Worm (Caenorhabditis elegans) whole organism, L3 larva: Measurements from ENCODE around the gene sdz-10.
A peak's percentile ranks its signal among the peaks of the same experiment; 100 is the strongest.

Experiments used
- ZK546.5 ChIP-seq: sonication (generic microtip); optimal IDR thresholded peaks from 2 replicates; lab custom pipeline; 2017; ENCODE audit warnings: missing biosample characterization, missing genetic modification characterization
- ama-1 ChIP-seq: fragments of 150-350 bp; optimal IDR thresholded peaks from 2 replicates; lab custom pipeline; 2018
- ceh-82 ChIP-seq: fragments of 150-350 bp; optimal IDR thresholded peaks from 2 replicates; lab custom pipeline; 2014; ENCODE audit warnings: missing biosample characterization, missing genetic modification characterization
- ceh-9 ChIP-seq: sonication (generic microtip); optimal IDR thresholded peaks from 2 replicates; lab custom pipeline; 2018; ENCODE audit warnings: missing biosample characterization, missing genetic modification characterization
- daf-12 ChIP-seq: fragments of 150-350 bp; optimal IDR thresholded peaks from 2 replicates; lab custom pipeline; 2014; ENCODE audit warnings: missing biosample characterization, missing genetic modification reagents, missing genetic modification characterization
- egl-27 ChIP-seq: sonication (generic microtip); optimal IDR thresholded peaks from 4 replicates; lab custom pipeline; 2017; ENCODE audit warnings: missing biosample characterization, missing genetic modification reagents, missing genetic modification characterization
- egl-5 ChIP-seq: fragments of 150-350 bp; optimal IDR thresholded peaks from 2 replicates; lab custom pipeline; 2017; ENCODE audit warnings: missing biosample characterization, missing genetic modification reagents, missing genetic modification characterization, inconsistent platforms
- elt-2 ChIP-seq: sonication (generic microtip); optimal IDR thresholded peaks from 2 replicates; lab custom pipeline; 2016; ENCODE audit warnings: missing genetic modification reagents, mild to moderate bottlenecking, missing genetic modification characterization, missing compliant biosample characterization
- elt-3 ChIP-seq, 3 experiments: fragments of 150-350 bp in 1 of 3; sonication (generic microtip) in 2 of 3; optimal IDR thresholded peaks; 2 replicates in 2 of 3; 4 replicates in 1 of 3; lab custom pipeline; 2014 to 2017; ENCODE audit warnings: missing biosample characterization in 3 of 3, missing genetic modification characterization in 3 of 3
- eor-1 ChIP-seq, 2 experiments: fragments of 150-350 bp; optimal IDR thresholded peaks; 2 replicates each; lab custom pipeline; 2014 to 2018; ENCODE audit warnings: missing biosample characterization in 2 of 2, missing genetic modification characterization in 2 of 2
- fkh-2 ChIP-seq: fragments of 150-350 bp; optimal IDR thresholded peaks from 2 replicates; lab custom pipeline; 2014; ENCODE audit warnings: missing biosample characterization, missing genetic modification reagents, missing genetic modification characterization
- fos-1 ChIP-seq: fragments of 150-350 bp; optimal IDR thresholded peaks from 2 replicates; lab custom pipeline; 2014; ENCODE audit warnings: missing biosample characterization, missing genetic modification characterization
- jun-1 ChIP-seq: fragments of 150-350 bp; optimal IDR thresholded peaks from 2 replicates; lab custom pipeline; 2014; ENCODE audit warnings: missing biosample characterization, missing genetic modification reagents, missing genetic modification characterization
- lin-15B ChIP-seq: fragments of 150-350 bp; optimal IDR thresholded peaks from 2 replicates; lab custom pipeline; 2014; ENCODE audit warnings: missing biosample characterization, missing genetic modification characterization
- lin-39 ChIP-seq: fragments of 150-350 bp; optimal IDR thresholded peaks from 2 replicates; lab custom pipeline; 2018; ENCODE audit warnings: missing biosample characterization, missing genetic modification reagents, missing genetic modification characterization
- mdl-1 ChIP-seq: fragments of 150-350 bp; optimal IDR thresholded peaks from 2 replicates; lab custom pipeline; 2014; ENCODE audit warnings: missing biosample characterization, missing genetic modification characterization
- mml-1 ChIP-seq: fragments of 150-350 bp; sonication (generic microtip); optimal IDR thresholded peaks from 3 replicates; lab custom pipeline; 2014; ENCODE audit warnings: missing biosample characterization, missing genetic modification characterization
- nfya-1 ChIP-seq: sonication (generic microtip); optimal IDR thresholded peaks from 2 replicates; lab custom pipeline; 2017; ENCODE audit warnings: missing genetic modification characterization, mild to moderate bottlenecking, missing compliant biosample characterization, antibody characterized with exemption, moderate library complexity; ENCODE audit not compliant: insufficient read depth
- nhr-237 ChIP-seq: fragments of 150-350 bp; optimal IDR thresholded peaks from 2 replicates; lab custom pipeline; 2014; ENCODE audit warnings: missing biosample characterization, missing genetic modification characterization
- nhr-25 ChIP-seq: sonication (generic microtip); optimal IDR thresholded peaks from 2 replicates; lab custom pipeline; 2017; ENCODE audit warnings: missing biosample characterization, missing genetic modification characterization
- nhr-28 ChIP-seq: fragments of 150-350 bp; optimal IDR thresholded peaks from 2 replicates; lab custom pipeline; 2014; ENCODE audit warnings: missing biosample characterization, missing genetic modification characterization
- nhr-43 ChIP-seq: sonication (generic microtip); optimal IDR thresholded peaks from 2 replicates; lab custom pipeline; 2016; ENCODE audit warnings: mild to moderate bottlenecking, missing genetic modification characterization, missing compliant biosample characterization; ENCODE audit not compliant: poor library complexity, severe bottlenecking
- nhr-67 ChIP-seq: fragments of 150-350 bp; optimal IDR thresholded peaks from 2 replicates; lab custom pipeline; 2014; ENCODE audit warnings: missing biosample characterization, missing genetic modification characterization
- nhr-76 ChIP-seq: fragments of 150-350 bp; sonication (generic microtip); optimal IDR thresholded peaks from 5 replicates; lab custom pipeline; 2014; ENCODE audit warnings: missing biosample characterization, missing genetic modification characterization
- nhr-77 ChIP-seq: fragments of 150-350 bp; optimal IDR thresholded peaks from 2 replicates; lab custom pipeline; 2014; ENCODE audit warnings: missing biosample characterization, missing genetic modification characterization
- pha-4 ChIP-seq: fragments of 150-350 bp; optimal IDR thresholded peaks from 2 replicates; lab custom pipeline; 2014; ENCODE audit warnings: missing biosample characterization, missing genetic modification reagents, missing genetic modification characterization
- pqm-1 ChIP-seq: fragments of 150-350 bp; optimal IDR thresholded peaks from 2 replicates; lab custom pipeline; 2017; ENCODE audit warnings: missing biosample characterization, missing genetic modification characterization, inconsistent platforms
- sea-2 ChIP-seq: fragments of 150-350 bp; sonication (generic microtip); optimal IDR thresholded peaks from 4 replicates; lab custom pipeline; 2014; ENCODE audit warnings: missing biosample characterization, missing genetic modification reagents, missing genetic modification characterization
- skn-1 ChIP-seq: fragments of 150-350 bp; optimal IDR thresholded peaks from 2 replicates; lab custom pipeline; 2014; ENCODE audit warnings: missing biosample characterization, missing genetic modification characterization
- snpc-4 ChIP-seq: fragments of 150-350 bp; optimal IDR thresholded peaks from 2 replicates; lab custom pipeline; 2014; ENCODE audit warnings: missing biosample characterization, missing genetic modification characterization
- tbx-2 ChIP-seq: sonication (generic microtip); optimal IDR thresholded peaks from 2 replicates; lab custom pipeline; 2016; ENCODE audit warnings: mild to moderate bottlenecking, missing genetic modification characterization, missing compliant biosample characterization
- unc-39 ChIP-seq: sonication (generic microtip); optimal IDR thresholded peaks from 4 replicates; lab custom pipeline; 2017; ENCODE audit warnings: missing biosample characterization, missing genetic modification characterization
- unc-62 ChIP-seq: fragments of 150-350 bp; sonication (generic microtip); optimal IDR thresholded peaks from 4 replicates; lab custom pipeline; 2014; ENCODE audit warnings: missing biosample characterization, missing genetic modification reagents, missing genetic modification characterization
- zag-1 ChIP-seq: fragments of 150-350 bp; optimal IDR thresholded peaks from 2 replicates; lab custom pipeline; 2014; ENCODE audit warnings: missing biosample characterization, missing genetic modification characterization
- ztf-11 ChIP-seq: fragments of 150-350 bp; optimal IDR thresholded peaks from 2 replicates; lab custom pipeline; 2014; ENCODE audit warnings: missing biosample characterization, missing genetic modification characterization
- ztf-4 ChIP-seq: fragments of 150-350 bp; optimal IDR thresholded peaks from 2 replicates; lab custom pipeline; 2014; ENCODE audit warnings: missing biosample characterization, missing genetic modification characterization

Gene sdz-10

ce11 chrII:2747956-2748621 lies 24.0 kb downstream of the sdz-10 start (continued):
- TF ChIP-seq mml-1 (no peak), nhr-76 (tag; lab: Kevin White, UChicago) (no peak), unc-62 (GFP tag; lab: Kevin White, UChicago) (peak; percentile 79), pqm-1 (tag; lab: Kevin White, UChicago) (no peak), eor-1 (tag; optimal IDR thresholded peaks at IDR 0.05; lab: Kevin White, UChicago) (no peak), daf-12 (no peak), nhr-77 (tag; lab: Kevin White, UChicago) (no peak)
- TF ChIP-seq, all 47 proteins: peak for 13

- no peak for TF ChIP-seq nfya-1
- TF ChIP-seq eor-1 (tag; optimal IDR thresholded peaks at IDR 0.05; lab: Kevin White, UChicago) = no peak
- TF ChIP-seq egl-5 (tag; lab: Kevin White, UChicago) = no peak
- TF ChIP-seq egl-27 (tag; lab: Kevin White, UChicago) = no peak
- no peak for TF ChIP-seq tbx-2 (tag; lab: Kevin White, UChicago)
- TF ChIP-seq daf-12 = no peak
- TF ChIP-seq nhr-28 = no peak
- no peak for TF ChIP-seq ztf-4
- TF ChIP-seq zag-1 (tag; lab: Kevin White, UChicago) = no peak
- no peak for TF ChIP-seq elt-3 (tag; optimal IDR thresholded peaks at IDR 0.05; lab: Kevin White, UChicago)
- TF ChIP-seq ztf-11 (tag; lab: Kevin White, UChicago) = no peak
- TF ChIP-seq ceh-9 (tag; lab: Kevin White, UChicago) = no peak
- no peak for TF ChIP-seq skn-1 (tag; lab: Kevin White, UChicago)
- TF ChIP-seq mml-1 = no peak
- TF ChIP-seq pha-4 (tag; lab: Kevin White, UChicago) = no peak
- TF ChIP-seq, all 47 proteins: peak for 0
These were observed 29.8 kb downstream of the sdz-10 start, which contains the start of gene T05A8.7 for ce11 chrII:2742251-2742650. TSS of gene T05A8.7 (minus strand) at chrII:2742351.

ce11 chrII:2741405-2741804 lies 30.7 kb downstream of the sdz-10 start:
- TF ChIP-seq ZK546.5 (no peak), snpc-4 (tag; lab: Kevin White, UChicago) (no peak), ztf-4 (no peak), sea-2 (GFP tag; lab: Kevin White, UChicago) (no peak), nhr-237 (tag; lab: Kevin White, UChicago) (no peak), mdl-1 (tag; lab: Kevin White, UChicago) (no peak), zag-1 (tag; lab: Kevin White, UChicago) (no peak), nhr-28 (no peak), jun-1 (tag; lab: Kevin White, UChicago) (no peak), ceh-82 (tag; lab: Kevin White, UChicago) (no peak), unc-39 (tag; lab: Kevin White, UChicago) (no peak), fkh-2 (tag; lab: Kevin White, UChicago) (no peak), fos-1 (tag; lab: Kevin White, UChicago) (no peak), egl-27 (tag; lab: Kevin White, UChicago) (no peak)
- TF ChIP-seq, all 47 proteins: peak for 0

DNA sequence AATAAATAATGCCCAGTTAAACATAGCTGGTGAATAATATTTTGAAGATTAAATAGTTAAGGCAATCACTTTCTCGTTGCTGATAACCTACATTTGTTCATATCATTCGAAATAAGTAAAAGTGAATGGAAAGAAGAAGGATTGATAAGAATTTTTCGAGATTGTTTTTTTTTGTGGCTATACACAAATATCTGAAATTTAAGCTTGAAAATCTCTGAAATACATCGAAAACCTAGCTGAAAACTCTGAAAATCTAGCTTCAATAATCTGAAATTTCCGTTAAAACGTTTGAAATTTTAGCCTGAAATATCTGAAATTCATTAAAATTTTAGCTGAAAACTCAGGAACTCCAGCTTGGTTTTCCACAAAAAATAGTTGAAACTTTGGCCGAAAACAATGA lies 32.4 kb downstream of the sdz-10 start, which contains the start of gene T05A8.6:
Gene T05A8.6, minus strand, starts transcription at position 101 of the 400 bp plus-strand sequence.
- TF ChIP-seq nhr-77 (tag; lab: Kevin White, UChicago) (no peak), fos-1 (tag; lab: Kevin White, UChicago) (no peak), elt-3 (tag; optimal IDR thresholded peaks at IDR 0.05; lab: Kevin White, UChicago) (no peak), mdl-1 (tag; lab: Kevin White, UChicago) (no peak), daf-12 (no peak), lin-39 (tag; lab: Kevin White, UChicago) (no peak), elt-2 (tag; lab: Kevin White, UChicago) (no peak), nhr-43 (no peak), unc-62 (GFP tag; lab: Kevin White, UChicago) (no peak), nhr-25 (tag; lab: Kevin White, UChicago) (no peak), jun-1 (tag; lab: Kevin White, UChicago) (no peak), lin-15B (tag; lab: Kevin White, UChicago) (no peak), nhr-67 (tag; lab: Kevin White, UChicago) (no peak), nfya-1 (no peak), ama-1 (no peak)
